Worm (Caenorhabditis elegans) whole organism, L2 larva: Measurements from ENCODE around the gene hum-5.

ENCODE experiments used
- C34F6.9 ChIP-seq: fragments of 150-350 bp; optimal IDR thresholded peaks from 2 replicates; lab custom pipeline; 2014; ENCODE audit warnings: missing biosample characterization, missing genetic modification characterization
- F13H6.1 ChIP-seq: sonication (generic microtip); optimal IDR thresholded peaks from 2 replicates; lab custom pipeline; 2016; ENCODE audit warnings: missing genetic modification characterization, missing compliant biosample characterization
- R02D3.7 ChIP-seq: fragments of 150-350 bp; optimal IDR thresholded peaks from 2 replicates; lab custom pipeline; 2014; ENCODE audit warnings: missing biosample characterization, missing genetic modification characterization
- Y55F3AM.14 ChIP-seq: fragments of 200-800 bp; sonication (Bioruptor generic); optimal IDR thresholded peaks from 2 replicates; lab custom pipeline; 2018; ENCODE audit warnings: mild to moderate bottlenecking, missing genetic modification characterization, missing compliant biosample characterization
- ZK546.5 ChIP-seq: sonication (generic microtip); optimal IDR thresholded peaks from 2 replicates; lab custom pipeline; 2017; ENCODE audit warnings: missing biosample characterization, missing genetic modification characterization
- alr-1 ChIP-seq: fragments of 150-350 bp; optimal IDR thresholded peaks from 2 replicates; lab custom pipeline; 2014; ENCODE audit warnings: missing biosample characterization, missing genetic modification characterization
- ama-1 ChIP-seq: fragments of 150-350 bp; optimal IDR thresholded peaks from 2 replicates; lab custom pipeline; 2018; ENCODE audit warnings: inconsistent platforms
- blmp-1 ChIP-seq: sonication (generic microtip); optimal IDR thresholded peaks from 2 replicates; lab custom pipeline; 2017; ENCODE audit warnings: missing genetic modification characterization, mild to moderate bottlenecking, missing compliant biosample characterization, antibody characterized with exemption, moderate library complexity; ENCODE audit not compliant: insufficient read depth
- ceh-16 ChIP-seq: fragments of 150-350 bp; optimal IDR thresholded peaks from 2 replicates; lab custom pipeline; 2014; ENCODE audit warnings: missing biosample characterization, missing genetic modification characterization
- ceh-82 ChIP-seq: fragments of 150-350 bp; optimal IDR thresholded peaks from 2 replicates; lab custom pipeline; 2014; ENCODE audit warnings: missing biosample characterization, missing genetic modification characterization
- dmd-4 ChIP-seq: sonication (generic microtip); optimal IDR thresholded peaks from 2 replicates; lab custom pipeline; 2017; ENCODE audit warnings: missing biosample characterization, missing genetic modification characterization
- egl-27 ChIP-seq: sonication (generic microtip); optimal IDR thresholded peaks from 3 replicates; lab custom pipeline; 2017; ENCODE audit warnings: missing biosample characterization, missing genetic modification reagents, missing genetic modification characterization
- elt-1 ChIP-seq: fragments of 150-350 bp; optimal IDR thresholded peaks from 2 replicates; lab custom pipeline; 2014; ENCODE audit warnings: missing biosample characterization, missing genetic modification characterization
- elt-3 ChIP-seq: sonication (generic microtip); optimal IDR thresholded peaks from 2 replicates; lab custom pipeline; 2017; ENCODE audit warnings: missing biosample characterization, missing genetic modification characterization
- fos-1 ChIP-seq: fragments of 150-350 bp; optimal IDR thresholded peaks from 2 replicates; lab custom pipeline; 2014; ENCODE audit warnings: missing biosample characterization, missing genetic modification characterization
- lin-11 ChIP-seq: fragments of 150-350 bp; sonication (generic microtip); optimal IDR thresholded peaks from 2 replicates; lab custom pipeline; 2014; ENCODE audit warnings: missing biosample characterization, missing genetic modification characterization, inconsistent platforms, mixed read lengths
- lin-13 ChIP-seq: fragments of 150-350 bp; optimal IDR thresholded peaks from 2 replicates; lab custom pipeline; 2014; ENCODE audit warnings: missing biosample characterization, missing genetic modification reagents, missing genetic modification characterization
- lin-39 ChIP-seq: fragments of 150-350 bp; optimal IDR thresholded peaks from 2 replicates; lab custom pipeline; 2014; ENCODE audit warnings: missing biosample characterization, missing genetic modification reagents, missing genetic modification characterization
- lsy-2 ChIP-seq, 2 experiments: fragments of 150-350 bp in 1 of 2; sonication (generic microtip) in 1 of 2; optimal IDR thresholded peaks; 2 replicates each; lab custom pipeline; 2014 to 2017; ENCODE audit warnings: missing biosample characterization in 2 of 2, missing genetic modification characterization in 2 of 2
- nhr-11 ChIP-seq: fragments of 150-350 bp; optimal IDR thresholded peaks from 2 replicates; lab custom pipeline; 2014; ENCODE audit warnings: missing biosample characterization, missing genetic modification characterization
- nhr-129 ChIP-seq: fragments of 150-350 bp; optimal IDR thresholded peaks from 2 replicates; lab custom pipeline; 2014; ENCODE audit warnings: missing biosample characterization, missing genetic modification characterization
- nhr-21 ChIP-seq: fragments of 150-350 bp; optimal IDR thresholded peaks from 2 replicates; lab custom pipeline; 2014; ENCODE audit warnings: missing biosample characterization, missing genetic modification characterization
- nhr-237 ChIP-seq: fragments of 150-350 bp; optimal IDR thresholded peaks from 2 replicates; lab custom pipeline; 2014; ENCODE audit warnings: missing biosample characterization, missing genetic modification characterization
- nhr-25 ChIP-seq: fragments of 150-350 bp; sonication (generic microtip); optimal IDR thresholded peaks from 3 replicates; lab custom pipeline; 2014; ENCODE audit warnings: missing biosample characterization, missing genetic modification characterization
- nhr-6 ChIP-seq: fragments of 150-350 bp; optimal IDR thresholded peaks from 2 replicates; lab custom pipeline; 2014; ENCODE audit warnings: missing biosample characterization, missing genetic modification characterization
- nhr-77 ChIP-seq: fragments of 150-350 bp; optimal IDR thresholded peaks from 2 replicates; lab custom pipeline; 2014; ENCODE audit warnings: missing biosample characterization, missing genetic modification characterization
- sem-4 ChIP-seq: fragments of 150-350 bp; optimal IDR thresholded peaks from 2 replicates; lab custom pipeline; 2014; ENCODE audit warnings: missing biosample characterization, missing genetic modification reagents, missing genetic modification characterization
- skn-1 ChIP-seq: sonication (generic microtip); optimal IDR thresholded peaks from 2 replicates; lab custom pipeline; 2017; ENCODE audit warnings: missing biosample characterization, missing genetic modification characterization
- sma-3 ChIP-seq: sonication (generic microtip); optimal IDR thresholded peaks from 2 replicates; lab custom pipeline; 2016; ENCODE audit warnings: missing genetic modification reagents, missing genetic modification characterization, missing compliant biosample characterization
- sma-9 ChIP-seq, 2 experiments: fragments of 150-350 bp in 1 of 2; sonication (generic microtip) in 1 of 2; optimal IDR thresholded peaks; 2 replicates each; lab custom pipeline; 2014 to 2016; ENCODE audit warnings: missing genetic modification characterization in 2 of 2, mild to moderate bottlenecking in 1 of 2, missing biosample characterization in 1 of 2, missing compliant biosample characterization in 1 of 2, missing genetic modification reagents in 1 of 2, moderate library complexity in 1 of 2
- unc-39 ChIP-seq: fragments of 150-350 bp; optimal IDR thresholded peaks from 2 replicates; lab custom pipeline; 2014; ENCODE audit warnings: missing biosample characterization, missing genetic modification characterization
- unc-62 ChIP-seq: fragments of 150-350 bp; optimal IDR thresholded peaks from 2 replicates; lab custom pipeline; 2014; ENCODE audit warnings: missing biosample characterization, missing genetic modification reagents, missing genetic modification characterization
- zag-1 ChIP-seq: fragments of 150-350 bp; optimal IDR thresholded peaks from 2 replicates; lab custom pipeline; 2014; ENCODE audit warnings: missing biosample characterization, missing genetic modification characterization
- ztf-1 ChIP-seq: fragments of 200-800 bp; sonication (Bioruptor generic); conservative IDR thresholded peaks from 2 replicates; pipeline ENCODE4 v1.3.6; 2022; ENCODE audit warnings: missing genetic modification characterization, missing compliant biosample characterization

Gene hum-5

ce11 chrIII:4004064-4004580 is 32.5 kb downstream of the hum-5 start, which contains the start of gene tif-1A (continued):
- TF ChIP-seq ama-1 (lab: Kevin White, UChicago) = no peak
- no peak for TF ChIP-seq nhr-11 (tag; lab: Kevin White, UChicago)
- TF ChIP-seq nhr-25 (tag; lab: Kevin White, UChicago) = peak; percentile 67
- TF ChIP-seq nhr-129 = peak; percentile 57
- peak; percentile 6 for TF ChIP-seq Y55F3AM.14 (GFP tag; lab: Kevin White, UChicago)
- TF ChIP-seq unc-62 = no peak
- TF ChIP-seq sem-4 (tag; lab: Kevin White, UChicago) = peak; percentile 49
- TF ChIP-seq nhr-6 (tag; lab: Kevin White, UChicago) = peak; percentile 21
- no peak for TF ChIP-seq ceh-82 (tag; lab: Kevin White, UChicago)

ce11 chrIII:3994457-3994856 is 42.2 kb downstream of the hum-5 start:
- TF ChIP-seq sma-3 (GFP tag; lab: Kevin White, UChicago) = no peak
- no peak for TF ChIP-seq lin-13 (GFP tag; lab: Kevin White, UChicago)
- no peak for TF ChIP-seq Y55F3AM.14 (GFP tag; lab: Kevin White, UChicago)
- peak; percentile 37 for TF ChIP-seq nhr-129
- TF ChIP-seq elt-3 (tag; lab: Kevin White, UChicago) = no peak
- no peak for TF ChIP-seq ztf-1 (GFP tag; lab: Robert Waterston, UW)
- no peak for TF ChIP-seq skn-1
- TF ChIP-seq nhr-6 (tag; lab: Kevin White, UChicago) = no peak
- TF ChIP-seq sma-9 (GFP tag; optimal IDR thresholded peaks at IDR 0.05; lab: Kevin White, UChicago) = peak; percentile 4
- TF ChIP-seq sma-9 (tag; optimal IDR thresholded peaks at IDR 0.05; lab: Kevin White, UChicago) = no peak
- no peak for TF ChIP-seq C34F6.9 (tag; lab: Kevin White, UChicago)
- TF ChIP-seq ZK546.5 (tag; lab: Kevin White, UChicago) = no peak
- TF ChIP-seq fos-1 (tag; lab: Kevin White, UChicago) = no peak

- no peak for TF ChIP-seq nhr-11 (tag; lab: Kevin White, UChicago)
- TF ChIP-seq unc-39 (tag; lab: Kevin White, UChicago) = no peak
- no peak for TF ChIP-seq ceh-16 (tag; lab: Kevin White, UChicago)
- no peak for TF ChIP-seq nhr-77
- no peak for TF ChIP-seq elt-1 (tag; lab: Kevin White, UChicago)
- TF ChIP-seq nhr-21 (tag; lab: Kevin White, UChicago) = no peak
- no peak for TF ChIP-seq nhr-129
- no peak for TF ChIP-seq nhr-6 (tag; lab: Kevin White, UChicago)
- no peak for TF ChIP-seq C34F6.9 (tag; lab: Kevin White, UChicago)
- TF ChIP-seq F13H6.1 (tag; lab: Kevin White, UChicago) = no peak
- TF ChIP-seq zag-1 (tag; lab: Kevin White, UChicago) = no peak
- no peak for TF ChIP-seq lin-13 (GFP tag; lab: Kevin White, UChicago)
- no peak for TF ChIP-seq alr-1 (tag; lab: Kevin White, UChicago)
Measured at ce11 chrIII:3992089-3992488, 44.6 kb downstream of the hum-5 start, which contains the start of gene glb-11. TSS of gene glb-11 (minus strand) at chrIII:3992189.

- TF ChIP-seq lin-39 (tag; lab: Kevin White, UChicago) (no peak), nhr-6 (tag; lab: Kevin White, UChicago) (no peak), blmp-1 (no peak), C34F6.9 (tag; lab: Kevin White, UChicago) (no peak), Y55F3AM.14 (GFP tag; lab: Kevin White, UChicago) (no peak), nhr-237 (tag; lab: Kevin White, UChicago) (no peak), lsy-2 (tag; optimal IDR thresholded peaks at IDR 0.05; lab: Kevin White, UChicago) (no peak), fos-1 (tag; lab: Kevin White, UChicago) (no peak), egl-27 (tag; lab: Kevin White, UChicago) (no peak), R02D3.7 (tag; lab: Kevin White, UChicago) (no peak), F13H6.1 (tag; lab: Kevin White, UChicago) (peak; percentile 32), lin-11 (tag; lab: Kevin White, UChicago) (no peak), nhr-129 (peak; percentile 13), alr-1 (tag; lab: Kevin White, UChicago) (no peak), sma-9 (GFP tag; optimal IDR thresholded peaks at IDR 0.05; lab: Kevin White, UChicago) (peak; percentile 79), sma-9 (tag; optimal IDR thresholded peaks at IDR 0.05; lab: Kevin White, UChicago) (no peak), nhr-21 (tag; lab: Kevin White, UChicago) (no peak), dmd-4 (tag; lab: Kevin White, UChicago) (no peak), nhr-77 (no peak)
Measured at ce11 chrIII:3991362-3991761, 45.3 kb downstream of the hum-5 start.
